Worm (Caenorhabditis elegans) whole organism, L4 larva: ENCODE results near the gene nhr-31.

Experiments
- R02D3.7 ChIP-seq: fragments of 150-350 bp; sonication (generic microtip); optimal IDR thresholded peaks from 3 replicates; lab custom pipeline; 2014; ENCODE audit warnings: missing biosample characterization, missing genetic modification characterization
- ZK546.5 ChIP-seq, 2 experiments: sonication (generic microtip); optimal IDR thresholded peaks; 2 replicates each; lab custom pipeline; 2017; ENCODE audit warnings: missing biosample characterization in 2 of 2, missing genetic modification characterization in 2 of 2
- aly-2 ChIP-seq: sonication (generic microtip); optimal IDR thresholded peaks from 2 replicates; lab custom pipeline; 2018; ENCODE audit warnings: missing biosample characterization, missing genetic modification characterization
- ceh-28 ChIP-seq: fragments of 150-350 bp; optimal IDR thresholded peaks from 2 replicates; lab custom pipeline; 2014; ENCODE audit warnings: missing biosample characterization, missing genetic modification reagents, missing genetic modification characterization
- ceh-32 ChIP-seq: sonication (generic microtip); optimal IDR thresholded peaks from 2 replicates; lab custom pipeline; 2016; ENCODE audit warnings: mild to moderate bottlenecking, missing genetic modification characterization, missing compliant biosample characterization; ENCODE audit not compliant: poor library complexity
- fkh-10 ChIP-seq: fragments of 150-350 bp; optimal IDR thresholded peaks from 2 replicates; lab custom pipeline; 2014; ENCODE audit warnings: missing biosample characterization, missing genetic modification reagents, missing genetic modification characterization
- hlh-30 ChIP-seq: sonication (generic microtip); optimal IDR thresholded peaks from 2 replicates; lab custom pipeline; 2017; ENCODE audit warnings: antibody characterized with exemption, mild to moderate bottlenecking, missing genetic modification characterization, missing compliant biosample characterization; ENCODE audit not compliant: insufficient read depth
- lin-29 ChIP-seq: fragments of 200-800 bp; sonication (Bioruptor generic); IDR thresholded peaks from 2 replicates; pipeline ENCODE4 v1.3.6; 2022; ENCODE audit warnings: missing genetic modification reagents, missing genetic modification characterization, missing compliant biosample characterization
- lir-3 ChIP-seq: sonication (generic microtip); optimal IDR thresholded peaks from 2 replicates; lab custom pipeline; 2016; ENCODE audit warnings: mild to moderate bottlenecking, missing genetic modification characterization, missing compliant biosample characterization
- nhr-237 ChIP-seq: sonication (generic microtip); optimal IDR thresholded peaks from 2 replicates; lab custom pipeline; 2017; ENCODE audit warnings: missing biosample characterization, missing genetic modification characterization
- nhr-42 ChIP-seq: fragments of 200-800 bp; sonication (Bioruptor generic); IDR thresholded peaks from 2 replicates; pipeline ENCODE4 v1.3.6; 2022; ENCODE audit warnings: missing genetic modification characterization, missing compliant biosample characterization
- pha-4 ChIP-seq, 2 experiments: fragments of 150-350 bp in 1 of 2; fragments of 200-800 bp in 1 of 2; sonication (Bioruptor generic) in 1 of 2; IDR thresholded peaks in 1 of 2; optimal IDR thresholded peaks in 1 of 2; 2 replicates each; pipeline versions ENCODE4 v1.3.6 to Lab custom; 2014 to 2022; ENCODE audit warnings: missing genetic modification characterization in 2 of 2, missing genetic modification reagents in 2 of 2, missing biosample characterization in 1 of 2, missing compliant biosample characterization in 1 of 2
- zag-1 ChIP-seq: fragments of 150-350 bp; optimal IDR thresholded peaks from 2 replicates; lab custom pipeline; 2014; ENCODE audit warnings: missing biosample characterization, missing genetic modification characterization

ce11 chrIV:8062359-8062758 lies 33.0 kb upstream of the nhr-31 start, which contains the start of gene sax-7:
- no peak for TF ChIP-seq ceh-32 (tag; lab: Kevin White, UChicago)
- TF ChIP-seq R02D3.7 (tag; lab: Kevin White, UChicago) = no peak
- no peak for TF ChIP-seq ceh-28 (tag; lab: Kevin White, UChicago)
- TF ChIP-seq pha-4 (GFP tag; IDR thresholded peaks at IDR 0.05; lab: Robert Waterston, UW) = no peak
- TF ChIP-seq pha-4 (tag; optimal IDR thresholded peaks at IDR 0.05; lab: Kevin White, UChicago) = no peak
- TF ChIP-seq aly-2 (tag; lab: Kevin White, UChicago) = no peak
- TF ChIP-seq zag-1 (tag; lab: Kevin White, UChicago) = no peak
- TF ChIP-seq nhr-237 (tag; lab: Kevin White, UChicago) = no peak
- TF ChIP-seq ZK546.5 (tag; optimal IDR thresholded peaks at IDR 0.05; lab: Kevin White, UChicago) = no peak
- no peak for TF ChIP-seq lin-29 (GFP tag; lab: Robert Waterston, UW)
- TF ChIP-seq hlh-30 (tag; lab: Kevin White, UChicago) = no peak
- TF ChIP-seq nhr-42 (GFP tag; lab: Robert Waterston, UW) = no peak
- TF ChIP-seq fkh-10 (GFP tag; lab: Kevin White, UChicago) = no peak
- TF ChIP-seq lir-3 (tag; lab: Kevin White, UChicago) = no peak
